Fruit fly (Drosophila melanogaster) whole organism, wandering third instar larva: Measurements from ENCODE around the gene CG31642.

Experiments
- Abd-B ChIP-seq: fragments of >200 bp; optimal IDR thresholded peaks from 2 replicates; lab custom pipeline; 2017; ENCODE audit warnings: missing biosample characterization, missing genetic modification characterization
- CG32264 ChIP-seq: fragments of 200-800 bp; sonication (Bioruptor generic); optimal IDR thresholded peaks from 2 replicates; lab custom pipeline; 2016; ENCODE audit warnings: missing biosample characterization, missing genetic modification characterization
- CG9705 ChIP-seq: fragments of 200-800 bp; sonication (Bioruptor generic); optimal IDR thresholded peaks from 2 replicates; lab custom pipeline; 2018; ENCODE audit warnings: missing biosample characterization, mild to moderate bottlenecking, missing genetic modification characterization
- CrebA ChIP-seq: fragments of 200-800 bp; sonication (Bioruptor generic); optimal IDR thresholded peaks from 2 replicates; lab custom pipeline; 2016; ENCODE audit warnings: missing biosample characterization, mild to moderate bottlenecking, missing genetic modification characterization, borderline replicate concordance
- GATAd ChIP-seq: sonication (Bioruptor generic); optimal IDR thresholded peaks from 2 replicates; lab custom pipeline; 2016; ENCODE audit warnings: missing biosample characterization, missing genetic modification characterization
- HLH106 ChIP-seq: fragments of 200-800 bp; optimal IDR thresholded peaks from 3 replicates; lab custom pipeline; 2019; ENCODE audit warnings: missing biosample characterization, mild to moderate bottlenecking, missing genetic modification characterization, moderate library complexity
- Hnf4 ChIP-seq: fragments of 200-800 bp; sonication (Bioruptor generic); optimal IDR thresholded peaks from 2 replicates; lab custom pipeline; 2016; ENCODE audit warnings: missing biosample characterization, mild to moderate bottlenecking, missing genetic modification characterization
- Hr83 ChIP-seq: fragments of 200-300 bp; sonication (Bioruptor generic); optimal IDR thresholded peaks from 2 replicates; lab custom pipeline; 2016; ENCODE audit warnings: missing biosample characterization, mild to moderate bottlenecking, missing genetic modification characterization, moderate library complexity; ENCODE audit not compliant: poor library complexity, severe bottlenecking
- Jra ChIP-seq: sonication (Bioruptor generic); optimal IDR thresholded peaks from 2 replicates; lab custom pipeline; 2016; ENCODE audit warnings: missing biosample characterization, missing genetic modification characterization
- Mio ChIP-seq: sonication (Bioruptor generic); optimal IDR thresholded peaks from 2 replicates; lab custom pipeline; 2016; ENCODE audit warnings: missing biosample characterization, missing genetic modification characterization
- Myc ChIP-seq: fragments of >200 bp; optimal IDR thresholded peaks from 2 replicates; lab custom pipeline; 2017
- OdsH ChIP-seq: fragments of 200-800 bp; sonication (Bioruptor generic); optimal IDR thresholded peaks from 2 replicates; lab custom pipeline; 2016; ENCODE audit warnings: missing biosample characterization, mild to moderate bottlenecking, missing genetic modification characterization
- Rel ChIP-seq, 2 experiments: fragments of 200-800 bp; sonication (Bioruptor generic) in 1 of 2; optimal IDR thresholded peaks; 2 replicates in 1 of 2; 3 replicates in 1 of 2; lab custom pipeline; 2016 to 2019; ENCODE audit warnings: mild to moderate bottlenecking in 2 of 2, missing biosample characterization in 2 of 2, missing genetic modification characterization in 2 of 2, moderate library complexity in 1 of 2
- Sp1 ChIP-seq: fragments of 200-800 bp; sonication (Bioruptor generic); optimal IDR thresholded peaks from 3 replicates; lab custom pipeline; 2019; ENCODE audit warnings: missing biosample characterization, mild to moderate bottlenecking, missing genetic modification characterization, moderate library complexity
- br ChIP-seq: fragments of 200-800 bp; sonication (Bioruptor generic); optimal IDR thresholded peaks from 2 replicates; lab custom pipeline; 2016; ENCODE audit warnings: missing biosample characterization, missing genetic modification characterization
- brk ChIP-seq: fragments of 200-800 bp; sonication (Bioruptor generic); optimal IDR thresholded peaks from 2 replicates; lab custom pipeline; 2016; ENCODE audit warnings: missing biosample characterization, mild to moderate bottlenecking, missing genetic modification characterization
- dl ChIP-seq, 2 experiments: fragments of 175-275, 200-275 bp in 1 of 2; fragments of 200-275 bp in 1 of 2; sonication (Bioruptor generic); optimal IDR thresholded peaks; lab custom pipeline; 2018; ENCODE audit warnings: mild to moderate bottlenecking in 2 of 2, missing biosample characterization in 2 of 2, missing genetic modification characterization in 2 of 2, moderate library complexity in 2 of 2; ENCODE audit not compliant: partially characterized antibody in 2 of 2, insufficient read depth in 1 of 2
- dmrt93B ChIP-seq: fragments of 200-800 bp; sonication (Bioruptor generic); optimal IDR thresholded peaks from 2 replicates; lab custom pipeline; 2018; ENCODE audit warnings: missing biosample characterization, mild to moderate bottlenecking, missing genetic modification characterization
- dsf ChIP-seq: sonication (Bioruptor generic); optimal IDR thresholded peaks from 2 replicates; lab custom pipeline; 2016; ENCODE audit warnings: missing biosample characterization, missing genetic modification characterization, borderline replicate concordance
- ey ChIP-seq: fragments of 200-800 bp; sonication (Bioruptor generic); optimal IDR thresholded peaks from 2 replicates; lab custom pipeline; 2016; ENCODE audit warnings: missing biosample characterization, missing genetic modification characterization
- foxo ChIP-seq, 2 experiments: fragments of 200-800 bp; sonication (Bioruptor generic); optimal IDR thresholded peaks; 2 replicates in 1 of 2; 3 replicates in 1 of 2; lab custom pipeline; 2016 to 2017; ENCODE audit warnings: missing biosample characterization in 2 of 2, missing genetic modification characterization in 2 of 2
- fru ChIP-seq: fragments of 200-800 bp; sonication (Bioruptor generic); optimal IDR thresholded peaks from 3 replicates; lab custom pipeline; 2016; ENCODE audit warnings: missing biosample characterization, mild to moderate bottlenecking, missing genetic modification characterization
- h ChIP-seq: fragments of 200-800 bp; sonication (Bioruptor generic); optimal IDR thresholded peaks from 3 replicates; lab custom pipeline; 2016; ENCODE audit warnings: missing biosample characterization, mild to moderate bottlenecking, missing genetic modification characterization
- jim ChIP-seq: fragments of 175-275, 200-325 bp; sonication (Bioruptor generic); optimal IDR thresholded peaks from 2 replicates; lab custom pipeline; 2016; ENCODE audit warnings: missing biosample characterization, mild to moderate bottlenecking, missing genetic modification characterization
- lola ChIP-seq: fragments of >200 bp; optimal IDR thresholded peaks from 2 replicates; lab custom pipeline; 2017; ENCODE audit warnings: missing biosample characterization, missing genetic modification characterization
- pan ChIP-seq: fragments of >200 bp; optimal IDR thresholded peaks from 2 replicates; lab custom pipeline; 2017
- psq ChIP-seq: fragments of 200-800 bp; sonication (Bioruptor generic); optimal IDR thresholded peaks from 3 replicates; lab custom pipeline; 2017; ENCODE audit warnings: missing biosample characterization, mild to moderate bottlenecking, missing genetic modification characterization, moderate library complexity
- rgr ChIP-seq: fragments of 200-800 bp; sonication (Bioruptor generic); optimal IDR thresholded peaks from 3 replicates; lab custom pipeline; 2016; ENCODE audit warnings: missing biosample characterization, mild to moderate bottlenecking, missing genetic modification characterization
- sage ChIP-seq: fragments of 200-800 bp; sonication (Bioruptor generic); optimal IDR thresholded peaks from 2 replicates; lab custom pipeline; 2016; ENCODE audit warnings: missing biosample characterization, mild to moderate bottlenecking, missing genetic modification characterization
- sv ChIP-seq: fragments of 200-800 bp; sonication (Bioruptor generic); optimal IDR thresholded peaks from 3 replicates; lab custom pipeline; 2016; ENCODE audit warnings: missing biosample characterization, missing genetic modification characterization
- tai ChIP-seq: sonication (Bioruptor generic); optimal IDR thresholded peaks from 2 replicates; lab custom pipeline; 2016; ENCODE audit warnings: missing biosample characterization, missing genetic modification characterization

Gene CG31642

DNA sequence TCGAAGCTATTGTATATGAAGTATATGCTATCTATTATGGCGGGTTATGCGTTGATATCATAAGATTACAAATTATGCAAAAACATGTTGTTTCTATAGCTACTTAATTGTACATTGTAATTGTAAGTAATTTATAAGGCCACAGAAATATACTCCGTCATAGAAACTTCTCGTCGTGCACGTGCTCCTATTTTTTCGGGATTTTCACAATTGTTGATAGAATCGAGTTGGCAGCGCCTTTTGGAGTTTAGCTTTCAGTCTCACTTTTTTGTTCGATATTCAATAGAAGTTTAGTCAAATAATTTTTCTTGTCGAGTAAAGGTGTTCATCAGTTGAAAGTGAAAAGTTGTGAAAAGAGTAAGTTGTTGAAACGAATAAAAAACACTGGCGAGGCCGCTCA lies at the start of gene CG31642:
CG31642 (plus strand) TSS at position 301 of the 400 bp plus-strand sequence.
- TF ChIP-seq dmrt93B (GFP tag; lab: Kevin White, UChicago) = no peak
- TF ChIP-seq psq (GFP tag; lab: Kevin White, UChicago) = no peak
- TF ChIP-seq HLH106 (tag; lab: Kevin White, UChicago) = no peak
- TF ChIP-seq jim = no peak
- no peak for TF ChIP-seq h (GFP tag; lab: Kevin White, UChicago)
- no peak for TF ChIP-seq fru (GFP tag; lab: Kevin White, UChicago)
- no peak for TF ChIP-seq Rel (GFP tag; optimal IDR thresholded peaks at IDR 0.05; lab: Kevin White, UChicago)
- no peak for TF ChIP-seq Rel (tag; optimal IDR thresholded peaks at IDR 0.05; lab: Kevin White, UChicago)
- no peak for TF ChIP-seq brk (GFP tag; lab: Kevin White, UChicago)
- TF ChIP-seq Abd-B (GFP tag; lab: Kevin White, UChicago) = no peak
- TF ChIP-seq tai (GFP tag; lab: Kevin White, UChicago) = no peak
- no peak for TF ChIP-seq pan (lab: Kevin White, UChicago)
- TF ChIP-seq OdsH (GFP tag; lab: Kevin White, UChicago) = no peak

DNA sequence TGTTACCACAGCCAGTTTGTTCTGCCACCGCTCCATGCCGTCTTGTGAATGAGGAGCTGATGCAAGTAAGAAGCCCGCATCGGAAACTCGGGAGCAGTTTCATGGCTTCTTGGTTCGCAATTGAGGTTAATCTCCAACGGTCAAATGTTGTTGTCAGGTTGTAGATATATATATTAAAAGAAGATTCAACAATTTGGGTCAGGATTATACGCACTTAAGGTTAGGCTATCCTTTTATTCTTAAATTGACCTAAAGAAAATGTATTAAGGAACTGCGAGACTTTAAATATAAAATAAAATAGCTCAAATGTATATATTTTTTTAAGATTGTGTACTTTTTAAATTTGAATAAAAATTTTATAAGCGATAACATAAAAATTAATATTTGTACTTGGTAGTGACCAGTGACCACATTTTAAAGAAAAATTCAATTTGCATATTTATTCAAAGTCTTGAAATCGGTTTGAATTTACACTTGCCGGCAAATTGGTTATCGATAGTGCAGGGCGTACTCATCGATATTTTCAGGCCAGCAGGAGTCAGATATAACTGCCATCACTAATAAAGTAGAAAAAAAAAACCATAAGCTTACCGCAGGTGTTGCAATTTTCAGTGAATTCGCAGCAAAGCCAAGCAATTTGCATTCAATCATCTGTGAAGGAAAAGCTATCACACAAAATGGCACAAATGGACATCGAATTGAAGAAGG lies 49.6 kb upstream of the CG31642 start, which contains the start of the genes CG9150 and Pfdn1:
CG9150 (minus strand) TSS at position 51 of the 708 bp plus-strand sequence.
Pfdn1 (plus strand) TSS at position 536 of the 708 bp plus-strand sequence.
- TF ChIP-seq tai (GFP tag; lab: Kevin White, UChicago) (no peak), Rel (GFP tag; optimal IDR thresholded peaks at IDR 0.05; lab: Kevin White, UChicago) (no peak), Rel (tag; optimal IDR thresholded peaks at IDR 0.05; lab: Kevin White, UChicago) (no peak), sv (GFP tag; lab: Kevin White, UChicago) (no peak), h (GFP tag; lab: Kevin White, UChicago) (peak; percentile 11), Hr83 (GFP tag; lab: Kevin White, UChicago) (peak; percentile 71), Mio (GFP tag; lab: Kevin White, UChicago) (no peak), CG32264 (GFP tag; lab: Kevin White, UChicago) (no peak), psq (GFP tag; lab: Kevin White, UChicago) (no peak), ey (GFP tag; lab: Kevin White, UChicago) (no peak), lola (GFP tag; lab: Kevin White, UChicago) (no peak), CrebA (GFP tag; lab: Kevin White, UChicago) (no peak), pan (lab: Kevin White, UChicago) (no peak), GATAd (no peak), sage (no peak), Hnf4 (GFP tag; lab: Kevin White, UChicago) (peak; percentile 33), jim (no peak)

DNA sequence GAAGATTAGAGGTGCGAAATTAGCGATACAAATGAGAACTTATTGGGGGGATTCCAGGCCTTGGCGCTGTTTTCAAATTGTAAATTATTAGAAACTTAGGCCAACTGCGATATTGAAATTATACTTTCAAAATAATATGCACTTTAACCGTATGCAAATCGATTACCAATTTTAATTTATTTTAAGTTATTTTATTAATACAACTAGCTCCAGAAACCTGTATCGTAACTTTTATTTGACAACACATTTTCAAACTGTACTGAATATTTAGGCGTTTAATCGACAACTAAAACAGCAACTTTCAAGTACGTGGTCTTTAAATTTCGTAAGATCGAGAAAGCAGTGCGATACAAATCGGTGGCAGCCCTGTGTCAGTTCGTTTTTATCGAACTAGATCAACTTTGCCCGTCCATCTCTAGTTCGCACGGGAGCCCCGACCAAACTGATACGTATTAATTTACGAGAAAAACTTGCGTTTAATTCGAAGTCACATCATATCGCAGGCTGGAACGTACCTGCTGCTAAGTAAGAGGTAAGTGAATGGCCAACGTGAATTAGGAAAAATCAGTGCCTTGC lies 47.6 kb upstream of the CG31642 start, which contains the start of the genes CG9154 and Kr-h2:
CG9154 (minus strand) TSS at position 31 of the 576 bp plus-strand sequence.
Kr-h2 (plus strand) TSS at position 335 of the 576 bp plus-strand sequence.
- TF ChIP-seq pan (lab: Kevin White, UChicago) = no peak
- peak; percentile 59 for TF ChIP-seq Sp1 (GFP tag; lab: Kevin White, UChicago)
- peak; percentile 49 for TF ChIP-seq fru (GFP tag; lab: Kevin White, UChicago)
- no peak for TF ChIP-seq ey (GFP tag; lab: Kevin White, UChicago)
- TF ChIP-seq dsf (GFP tag; lab: Kevin White, UChicago) = peak; percentile 22
- TF ChIP-seq rgr (GFP tag; lab: Kevin White, UChicago) = peak; percentile 12
- peak; percentile 70 for TF ChIP-seq HLH106 (tag; lab: Kevin White, UChicago)
- TF ChIP-seq Hnf4 (GFP tag; lab: Kevin White, UChicago) = peak; percentile 5
- peak; percentile 11 for TF ChIP-seq Jra (GFP tag; lab: Kevin White, UChicago)
- no peak for TF ChIP-seq CG32264 (GFP tag; lab: Kevin White, UChicago)
- TF ChIP-seq psq (GFP tag; lab: Kevin White, UChicago) = peak; percentile 35
- TF ChIP-seq sv (GFP tag; lab: Kevin White, UChicago) = peak; percentile 4
- no peak for TF ChIP-seq dl (GFP tag; optimal IDR thresholded peaks at IDR 0.05; lab: Kevin White, UChicago; ENCODE audit: insufficient read depth in 1 of 2, partially characterized antibody in 2 of 2)
- TF ChIP-seq br (GFP tag; lab: Kevin White, UChicago) = peak; percentile 37
- peak; percentile 28 for TF ChIP-seq h (GFP tag; lab: Kevin White, UChicago)
- peak; percentile 49 for TF ChIP-seq Myc (lab: Kevin White, UChicago)
- TF ChIP-seq CG9705 (GFP tag; lab: Kevin White, UChicago) = peak; percentile 24
- peak in 1 of 2 experiments; percentile 36 for TF ChIP-seq foxo (GFP tag; optimal IDR thresholded peaks at IDR 0.05; lab: Kevin White, UChicago)
- TF ChIP-seq Rel (GFP tag; optimal IDR thresholded peaks at IDR 0.05; lab: Kevin White, UChicago) = no peak
- TF ChIP-seq Rel (tag; optimal IDR thresholded peaks at IDR 0.05; lab: Kevin White, UChicago) = peak; percentile 57
